Fruit fly (Drosophila melanogaster): ENCODE measurements around the gene CG14606.

DNA sequence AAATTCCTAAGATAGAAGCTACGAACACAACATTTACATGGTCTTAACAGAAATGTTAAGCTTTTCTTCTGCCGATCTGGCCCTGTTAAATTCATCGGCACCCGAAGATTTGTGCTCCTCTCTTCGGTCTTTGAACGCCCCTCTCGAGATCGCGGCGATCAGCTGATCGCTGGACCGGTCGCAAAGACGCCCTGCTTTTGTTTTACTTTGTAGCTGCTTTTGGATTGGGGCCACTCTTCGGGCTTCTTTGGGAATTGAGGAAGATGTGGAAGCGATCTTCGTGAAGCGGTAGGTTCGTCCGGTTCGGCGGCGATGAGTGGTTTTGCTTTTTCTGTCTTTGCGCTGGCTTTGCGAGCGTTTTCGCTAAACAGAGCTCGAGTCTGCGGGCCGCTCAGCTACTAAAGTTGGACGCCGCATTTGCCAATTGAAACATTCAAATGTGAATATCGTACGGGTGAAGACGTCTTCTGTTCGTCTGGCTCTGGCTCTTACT lies 7.1 kb upstream of the CG14606 start, which contains the start of gene thw:
- no peak for TF ChIP-seq Ets98B (GFP tag; IDR thresholded peaks at IDR 0.05)
- no peak for TF ChIP-seq Pif1A (GFP tag; optimal IDR thresholded peaks at IDR 0.05)
- TF ChIP-seq CG9948 (tag; optimal IDR thresholded peaks at IDR 0.05): no peak
- TF ChIP-seq CG12605 (GFP tag; IDR thresholded peaks at IDR 0.05): no peak
- no peak for TF ChIP-seq rn (GFP tag; IDR thresholded peaks at IDR 0.05)
- TF ChIP-seq CG8159 (tag; optimal IDR thresholded peaks at IDR 0.05): no peak
- no peak for TF ChIP-seq CG10348 (GFP tag; IDR thresholded peaks at IDR 0.05)
- TF ChIP-seq CG14655 (GFP tag; optimal IDR thresholded peaks at IDR 0.05): no peak
- TF ChIP-seq D1 (tag; optimal IDR thresholded peaks at IDR 0.05): no peak
